Fruit fly (Drosophila melanogaster): ENCODE data around the gene CG6006.

The CG6006 gene

DNA sequence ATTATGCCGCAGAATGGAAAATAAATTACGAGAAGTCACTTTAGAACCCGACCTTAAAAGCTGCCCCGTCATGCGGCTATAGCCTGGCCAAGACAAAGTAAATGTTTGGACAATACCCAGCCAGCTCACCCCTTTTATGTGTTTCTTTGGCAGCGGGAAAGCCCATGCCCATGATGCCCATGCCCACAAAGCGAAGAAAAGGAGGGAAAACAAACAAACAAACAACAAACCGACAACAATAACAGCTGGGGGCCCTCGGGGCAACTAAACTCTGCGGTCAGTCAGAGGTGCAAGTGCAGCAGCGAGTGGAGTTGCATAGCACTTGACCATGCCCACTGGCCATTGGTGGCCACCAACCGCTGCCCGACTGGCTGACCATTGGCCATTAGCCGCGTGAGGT lies 19.2 kb upstream of the CG6006 start:
- TF ChIP-seq CG11617 (GFP tag; optimal IDR thresholded peaks at IDR 0.05) (no peak), CG33017 (tag; optimal IDR thresholded peaks at IDR 0.05) (no peak), Clk (GFP tag; optimal IDR thresholded peaks at IDR 0.05) (no peak), ovo (GFP tag; optimal IDR thresholded peaks at IDR 0.05) (no peak), tj (GFP tag; optimal IDR thresholded peaks at IDR 0.05) (no peak), kay (GFP tag; ENCODE audit: borderline replicate concordance) (no peak), pad (GFP tag; optimal IDR thresholded peaks at IDR 0.05) (no peak), CG7101 (tag; optimal IDR thresholded peaks at IDR 0.05) (no peak), toe (GFP tag; optimal IDR thresholded peaks at IDR 0.05) (no peak)

DNA sequence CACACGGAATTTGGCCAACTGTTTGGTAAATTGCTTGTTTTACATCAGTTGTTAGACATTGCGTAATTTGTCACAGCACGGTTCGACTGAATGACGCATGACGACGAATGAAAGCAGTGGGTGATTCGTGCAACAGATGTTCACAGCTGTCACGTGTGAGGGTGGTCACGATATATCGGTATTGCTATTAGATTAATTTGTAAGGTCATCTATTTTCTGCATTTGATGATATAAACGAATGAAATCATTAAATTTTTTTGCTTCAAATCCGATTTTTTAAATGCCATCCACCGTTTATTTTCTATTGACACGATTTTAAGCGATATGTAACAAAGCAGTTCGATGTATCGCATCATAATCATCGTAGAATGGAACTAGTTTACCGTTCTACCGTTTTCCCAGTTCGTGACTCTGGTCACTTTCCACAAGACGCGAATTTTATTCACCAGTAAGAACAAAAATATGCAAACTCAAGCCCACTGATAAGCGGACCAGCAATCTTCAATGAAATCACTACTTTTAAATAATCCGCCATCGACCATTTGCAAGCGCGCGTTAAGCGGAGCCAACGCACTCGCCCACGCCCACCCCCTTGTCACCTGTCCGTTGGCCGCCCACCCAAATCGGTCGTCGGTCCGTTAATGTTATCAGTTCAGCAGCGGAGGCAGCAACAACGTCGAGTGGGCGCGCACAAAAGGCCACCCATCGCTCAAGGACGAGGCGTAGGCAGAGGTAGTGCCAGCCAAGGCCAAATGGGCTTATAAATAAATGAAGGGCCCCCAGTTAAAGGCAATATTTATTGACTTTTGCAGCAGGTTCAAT lies 7.9 kb upstream of the CG6006 start, which contains the start of the genes Mic26-27 and CG5916:
TSS of gene Mic26-27 (minus strand) at position 224 of the 822 bp plus-strand sequence.
TSS of gene CG5916 (plus strand) at position 398 of the 822 bp plus-strand sequence.
- TF ChIP-seq CG33017 (tag; optimal IDR thresholded peaks at IDR 0.05) (peak; percentile 22), CG5204 (GFP tag; optimal IDR thresholded peaks at IDR 0.05) (peak; percentile 29), Crg-1 (GFP tag; optimal IDR thresholded peaks at IDR 0.05) (peak; percentile 17), CG14711 (tag; optimal IDR thresholded peaks at IDR 0.05) (peak; percentile 32), bab1 (GFP tag; optimal IDR thresholded peaks at IDR 0.05) (peak; percentile 97), CG11617 (GFP tag; optimal IDR thresholded peaks at IDR 0.05) (peak; percentile 79), toe (GFP tag; optimal IDR thresholded peaks at IDR 0.05) (peak; percentile 82), tj (GFP tag; optimal IDR thresholded peaks at IDR 0.05) (peak; percentile 71), CG7101 (tag; optimal IDR thresholded peaks at IDR 0.05) (peak; percentile 18), CG1620 (GFP tag; optimal IDR thresholded peaks at IDR 0.05) (peak; percentile 73), cnc (optimal IDR thresholded peaks at IDR 0.05) (no peak), cic (GFP tag; optimal IDR thresholded peaks at IDR 0.05) (no peak), CG12768 (GFP tag; optimal IDR thresholded peaks at IDR 0.05) (no peak), Clk (GFP tag; optimal IDR thresholded peaks at IDR 0.05) (peak; percentile 66), pad (GFP tag; optimal IDR thresholded peaks at IDR 0.05) (peak; percentile 46), Hr96 (GFP tag; optimal IDR thresholded peaks at IDR 0.05) (peak; percentile 71), CG7045 (GFP tag; optimal IDR thresholded peaks at IDR 0.05) (peak; percentile 13), ovo (GFP tag; optimal IDR thresholded peaks at IDR 0.05) (peak; percentile 85), Mnt (GFP tag; optimal IDR thresholded peaks at IDR 0.05) (peak; percentile 90), kay (GFP tag; ENCODE audit: borderline replicate concordance) (no peak)

DNA sequence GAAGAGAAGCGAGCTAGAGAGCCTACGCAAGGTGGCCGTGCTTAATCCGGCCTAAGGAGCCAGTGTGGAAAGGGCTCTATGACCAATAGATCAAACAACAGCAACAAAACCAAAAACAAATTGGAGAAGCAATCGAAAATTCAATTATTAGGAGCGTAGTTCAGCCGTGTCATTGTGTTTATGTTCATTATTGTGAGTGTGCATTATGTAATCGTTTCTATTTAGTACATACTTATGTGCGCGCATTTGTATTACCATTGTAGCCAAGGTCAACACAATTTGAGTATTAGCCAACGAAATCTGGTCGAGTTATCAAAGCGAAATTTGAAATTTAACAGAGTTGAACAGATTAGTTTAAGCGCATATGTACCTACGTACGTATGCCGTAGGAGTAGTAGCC lies 6.1 kb upstream of the CG6006 start:
- TF ChIP-seq bab1 (GFP tag; optimal IDR thresholded peaks at IDR 0.05) (no peak), CG1620 (GFP tag; optimal IDR thresholded peaks at IDR 0.05) (no peak), toe (GFP tag; optimal IDR thresholded peaks at IDR 0.05) (no peak), Hr96 (GFP tag; optimal IDR thresholded peaks at IDR 0.05) (no peak), Crg-1 (GFP tag; optimal IDR thresholded peaks at IDR 0.05) (no peak), CG14711 (tag; optimal IDR thresholded peaks at IDR 0.05) (no peak), Clk (GFP tag; optimal IDR thresholded peaks at IDR 0.05) (no peak), CG33017 (tag; optimal IDR thresholded peaks at IDR 0.05) (no peak), CG5204 (GFP tag; optimal IDR thresholded peaks at IDR 0.05) (no peak), CG7101 (tag; optimal IDR thresholded peaks at IDR 0.05) (no peak), cic (GFP tag; optimal IDR thresholded peaks at IDR 0.05) (no peak), Mnt (GFP tag; optimal IDR thresholded peaks at IDR 0.05) (no peak), ovo (GFP tag; optimal IDR thresholded peaks at IDR 0.05) (no peak)

DNA sequence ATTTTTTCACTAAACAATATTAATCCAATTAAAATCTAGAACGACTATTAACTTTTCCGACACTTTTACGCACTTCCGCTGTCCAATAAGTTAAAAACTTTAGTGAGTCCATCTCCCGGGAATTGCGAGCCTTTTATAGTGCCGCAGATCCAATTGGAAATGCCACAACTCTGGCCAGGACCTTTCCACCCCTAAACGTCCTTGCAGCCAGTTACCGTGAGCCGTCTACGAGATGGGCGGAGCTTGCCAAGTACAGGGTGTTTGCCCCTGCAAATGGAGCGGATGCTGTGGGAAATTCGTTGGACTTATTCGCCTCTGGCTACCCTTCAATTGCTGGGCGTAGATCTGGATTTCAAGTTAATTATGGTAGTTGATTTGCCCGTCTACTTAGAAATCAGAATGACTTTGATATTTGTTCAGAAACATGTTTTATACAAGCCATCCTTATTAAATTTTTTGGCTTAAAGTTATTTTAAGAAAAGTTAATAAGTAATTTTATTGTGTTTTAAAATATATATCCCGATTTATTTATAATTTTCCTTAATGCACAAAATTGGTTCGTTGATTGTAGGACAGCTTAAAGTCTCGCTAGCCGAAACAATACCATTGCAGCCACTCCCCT lies 3.4 kb upstream of the CG6006 start, which contains the start of gene Fer2:
TSS of gene Fer2 (minus strand) at position 74 of the 622 bp plus-strand sequence.
- TF ChIP-seq CG7045 (GFP tag; optimal IDR thresholded peaks at IDR 0.05), result no peak
- no peak for TF ChIP-seq CG33017 (tag; optimal IDR thresholded peaks at IDR 0.05)
- TF ChIP-seq CG1620 (GFP tag; optimal IDR thresholded peaks at IDR 0.05), result no peak
- no peak for TF ChIP-seq kay (GFP tag; ENCODE audit: borderline replicate concordance)
- no peak for TF ChIP-seq bab1 (GFP tag; optimal IDR thresholded peaks at IDR 0.05)
- no peak for TF ChIP-seq CG5204 (GFP tag; optimal IDR thresholded peaks at IDR 0.05)
- no peak for TF ChIP-seq CG12768 (GFP tag; optimal IDR thresholded peaks at IDR 0.05)
- TF ChIP-seq CG7101 (tag; optimal IDR thresholded peaks at IDR 0.05), result no peak
- no peak for TF ChIP-seq cic (GFP tag; optimal IDR thresholded peaks at IDR 0.05)

DNA sequence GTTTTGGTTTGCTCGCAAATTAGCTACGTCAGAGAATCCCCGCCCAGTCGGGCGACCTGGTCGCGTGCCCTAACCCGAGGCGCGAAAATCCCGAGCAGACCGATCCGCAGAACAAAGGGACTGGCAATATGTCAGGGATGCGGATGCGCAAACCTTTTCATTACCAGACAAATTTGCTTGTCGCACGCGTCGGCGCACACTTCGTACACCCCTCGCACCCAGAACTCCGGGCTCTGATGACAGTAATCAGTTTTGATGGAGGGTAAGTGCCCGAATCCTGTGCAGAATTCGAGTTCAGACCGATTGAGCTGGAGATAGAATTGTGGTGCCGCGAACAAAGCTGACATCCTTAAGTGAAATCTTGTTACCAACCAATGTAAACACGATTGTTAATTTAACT lies 2.4 kb upstream of the CG6006 start:
- TF ChIP-seq bab1 (GFP tag; optimal IDR thresholded peaks at IDR 0.05), result no peak
- TF ChIP-seq cic (GFP tag; optimal IDR thresholded peaks at IDR 0.05), result no peak
- TF ChIP-seq Mnt (GFP tag; optimal IDR thresholded peaks at IDR 0.05), result no peak
- TF ChIP-seq CG1620 (GFP tag; optimal IDR thresholded peaks at IDR 0.05), result no peak
- TF ChIP-seq CG14711 (tag; optimal IDR thresholded peaks at IDR 0.05), result no peak
- no peak for TF ChIP-seq CG12768 (GFP tag; optimal IDR thresholded peaks at IDR 0.05)
- TF ChIP-seq cnc (optimal IDR thresholded peaks at IDR 0.05), result no peak
- no peak for TF ChIP-seq CG33017 (tag; optimal IDR thresholded peaks at IDR 0.05)
- TF ChIP-seq CG7045 (GFP tag; optimal IDR thresholded peaks at IDR 0.05), result no peak
- TF ChIP-seq kay (GFP tag; ENCODE audit: borderline replicate concordance), result no peak
- no peak for TF ChIP-seq CG7101 (tag; optimal IDR thresholded peaks at IDR 0.05)
- TF ChIP-seq pad (GFP tag; optimal IDR thresholded peaks at IDR 0.05), result no peak
- no peak for TF ChIP-seq Clk (GFP tag; optimal IDR thresholded peaks at IDR 0.05)
- no peak for TF ChIP-seq tj (GFP tag; optimal IDR thresholded peaks at IDR 0.05)
- TF ChIP-seq Hr96 (GFP tag; optimal IDR thresholded peaks at IDR 0.05), result no peak

All from whole organism, adult.